Worm (Caenorhabditis elegans) whole organism, L4/young adult: ENCODE results near the gene W09C2.10.

ENCODE experiments used
- W03F9.2 ChIP-seq: fragments of 150-350 bp; optimal IDR thresholded peaks from 2 replicates; lab custom pipeline; 2014; ENCODE audit warnings: missing biosample characterization, missing genetic modification characterization
- dao-5 ChIP-seq: sonication (generic microtip); optimal IDR thresholded peaks from 2 replicates; lab custom pipeline; 2016; ENCODE audit warnings: missing genotype, missing genetic modification characterization, moderate library complexity, missing compliant biosample characterization
- him-1 ChIP-seq: sonication (generic microtip); optimal IDR thresholded peaks from 2 replicates; lab custom pipeline; 2016; ENCODE audit warnings: missing genotype, missing genetic modification reagents, missing genetic modification characterization, missing compliant biosample characterization

The W09C2.10 gene

DNA sequence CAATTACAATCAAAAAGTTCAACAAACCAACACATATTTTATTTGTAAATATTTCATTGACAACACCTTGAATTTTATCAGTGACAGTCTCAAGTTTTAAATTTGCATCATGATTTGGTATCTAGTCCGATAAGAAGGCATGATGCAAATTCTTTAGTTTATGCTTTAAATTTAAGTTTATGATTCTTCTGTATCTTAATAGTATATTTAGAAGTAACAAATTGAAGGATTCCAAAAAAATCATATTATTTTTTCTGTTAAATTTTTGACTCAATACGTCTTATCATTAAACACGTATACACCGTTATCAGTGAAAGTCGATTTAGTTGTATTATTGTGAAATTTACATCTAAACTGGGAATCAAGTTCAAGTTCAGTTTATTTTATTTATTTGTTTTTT, 26.4 kb upstream of the W09C2.10 start, which contains the start of gene chca-1:
TSS of gene chca-1 (plus strand) at position 161 of the 400 bp plus-strand sequence.
- no peak for TF ChIP-seq dao-5 (tag; lab: Kevin White, UChicago)
- peak; percentile 37 for TF ChIP-seq W03F9.2 (tag; lab: Kevin White, UChicago)

- no peak for TF ChIP-seq W03F9.2 (tag; lab: Kevin White, UChicago)
- no peak for TF ChIP-seq dao-5 (tag; lab: Kevin White, UChicago)
- no peak for TF ChIP-seq him-1 (tag; lab: Kevin White, UChicago)
Measured at ce11 chrIV:9648682-9649081, 23.8 kb upstream of the W09C2.10 start, which contains the start of gene srm-3. Gene srm-3 (plus strand): TSS chrIV:9648982.

DNA sequence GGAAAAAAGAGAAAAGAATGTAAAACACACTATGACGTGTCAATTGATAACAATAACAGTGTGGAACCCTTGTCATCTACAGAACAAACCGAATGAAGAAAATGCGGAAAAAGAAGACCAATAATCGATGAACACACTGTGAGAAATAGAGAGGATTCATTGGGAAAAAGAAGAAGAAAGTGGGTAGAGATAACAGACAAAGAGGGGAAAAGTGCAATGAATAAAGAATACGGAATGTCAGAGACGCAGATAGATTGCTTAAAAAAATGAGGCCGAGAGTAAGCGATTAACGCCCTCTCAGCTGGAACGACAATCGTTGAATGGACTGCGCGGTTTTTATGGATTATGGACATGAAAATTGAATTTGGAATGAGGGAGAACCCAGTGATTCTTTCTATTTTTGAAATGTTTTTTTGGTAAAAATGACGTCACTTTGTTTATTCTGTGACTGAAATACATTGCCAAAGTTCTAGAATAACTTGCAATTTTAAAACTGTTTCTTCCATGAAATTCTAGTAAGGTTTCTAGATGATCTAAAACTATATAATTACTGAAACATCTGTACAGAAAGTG, 23.0 kb upstream of the W09C2.10 start, which contains the start of gene amph-1:
TSS of gene amph-1 (minus strand) at position 85 of the 573 bp plus-strand sequence.
- TF ChIP-seq dao-5 (tag; lab: Kevin White, UChicago), result no peak
- TF ChIP-seq W03F9.2 (tag; lab: Kevin White, UChicago), result peak; percentile 44

DNA sequence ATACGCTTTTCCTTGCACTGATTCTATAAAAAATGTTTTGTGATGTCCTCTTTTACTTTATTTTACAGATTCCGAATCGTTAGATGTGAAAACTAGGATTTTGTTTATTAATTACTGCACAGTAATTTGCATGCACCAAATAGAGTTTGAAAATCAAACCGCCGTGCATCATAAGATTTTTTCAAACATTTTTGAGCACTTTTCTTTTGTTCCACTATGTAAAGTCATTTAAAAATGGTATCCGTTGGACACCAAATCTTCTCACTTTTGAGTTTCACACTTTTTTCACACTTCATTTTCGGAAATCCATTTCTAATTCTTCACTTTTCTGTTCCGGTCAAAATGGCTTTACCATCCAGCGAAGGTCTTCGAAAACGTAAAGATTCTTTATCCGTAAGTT, 18.3 kb upstream of the W09C2.10 start, which contains the start of gene degl-2:
TSS of gene degl-2 (plus strand) at position 301 of the 400 bp plus-strand sequence.
- TF ChIP-seq W03F9.2 (tag; lab: Kevin White, UChicago) (no peak), dao-5 (tag; lab: Kevin White, UChicago) (no peak), him-1 (tag; lab: Kevin White, UChicago) (no peak)

- TF ChIP-seq W03F9.2 (tag; lab: Kevin White, UChicago) (no peak), dao-5 (tag; lab: Kevin White, UChicago) (no peak), him-1 (tag; lab: Kevin White, UChicago) (no peak)
Measured at ce11 chrIV:9641925-9642324, 17.0 kb upstream of the W09C2.10 start, which contains the start of gene del-2. Gene del-2 (minus strand): TSS chrIV:9642025.

DNA sequence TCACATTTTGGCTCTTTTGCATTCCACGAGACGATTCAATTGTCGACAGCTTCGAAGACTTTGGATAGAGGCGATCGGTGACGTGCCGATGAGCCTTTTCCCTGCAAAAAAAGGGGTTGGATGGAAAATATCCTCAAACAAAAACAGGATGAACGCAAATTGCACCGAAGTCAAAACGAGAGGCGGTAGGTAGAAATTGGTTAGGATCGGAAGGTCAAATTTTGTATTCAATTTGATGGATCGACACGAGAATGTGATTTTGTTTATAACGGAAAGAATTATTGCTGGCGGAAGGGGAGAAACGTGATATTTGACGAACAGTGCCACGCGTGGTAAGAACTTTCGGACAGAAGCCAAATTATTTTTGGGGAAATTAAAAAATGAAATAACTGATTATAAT, 10.0 kb upstream of the W09C2.10 start, which contains the start of gene mca-1:
TSS of gene mca-1 (minus strand) at position 101 of the 400 bp plus-strand sequence.
- TF ChIP-seq W03F9.2 (tag; lab: Kevin White, UChicago) (no peak), him-1 (tag; lab: Kevin White, UChicago) (no peak), dao-5 (tag; lab: Kevin White, UChicago) (no peak)

ce11 chrIV:9633889-9634288, 9.0 kb upstream of the W09C2.10 start:
- TF ChIP-seq W03F9.2 (tag; lab: Kevin White, UChicago) (no peak), dao-5 (tag; lab: Kevin White, UChicago) (no peak), him-1 (tag; lab: Kevin White, UChicago) (no peak)

DNA sequence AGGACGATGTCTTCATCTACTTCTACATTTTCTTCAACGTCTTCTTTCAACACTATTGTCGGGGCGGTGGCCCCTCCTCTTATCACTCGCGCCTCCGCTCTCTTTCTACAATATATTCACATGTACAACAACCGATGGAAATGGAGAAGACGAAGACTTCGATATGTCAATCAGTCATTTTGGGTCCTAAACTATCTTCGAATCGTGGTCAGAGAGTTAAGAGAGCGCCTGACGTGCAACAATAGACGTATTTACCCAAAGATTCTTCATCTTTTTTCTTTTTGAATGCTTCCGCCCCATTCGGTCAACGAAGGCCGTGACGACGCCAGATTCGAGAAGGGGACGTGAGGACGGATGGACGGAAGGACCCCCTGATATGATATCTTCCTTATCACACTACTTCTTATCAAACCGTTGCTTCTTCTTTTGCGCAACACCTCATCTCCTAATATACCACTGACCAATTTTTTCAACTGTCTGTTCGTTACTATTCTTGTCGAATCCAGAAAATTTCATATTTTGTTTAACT, 8.2 kb upstream of the W09C2.10 start:
- TF ChIP-seq him-1 (tag; lab: Kevin White, UChicago), result no peak
- TF ChIP-seq dao-5 (tag; lab: Kevin White, UChicago), result no peak
- no peak for TF ChIP-seq W03F9.2 (tag; lab: Kevin White, UChicago)

ce11 chrIV:9632094-9632493, 7.2 kb upstream of the W09C2.10 start:
- TF ChIP-seq W03F9.2 (tag; lab: Kevin White, UChicago) (no peak), dao-5 (tag; lab: Kevin White, UChicago) (no peak), him-1 (tag; lab: Kevin White, UChicago) (no peak)

DNA sequence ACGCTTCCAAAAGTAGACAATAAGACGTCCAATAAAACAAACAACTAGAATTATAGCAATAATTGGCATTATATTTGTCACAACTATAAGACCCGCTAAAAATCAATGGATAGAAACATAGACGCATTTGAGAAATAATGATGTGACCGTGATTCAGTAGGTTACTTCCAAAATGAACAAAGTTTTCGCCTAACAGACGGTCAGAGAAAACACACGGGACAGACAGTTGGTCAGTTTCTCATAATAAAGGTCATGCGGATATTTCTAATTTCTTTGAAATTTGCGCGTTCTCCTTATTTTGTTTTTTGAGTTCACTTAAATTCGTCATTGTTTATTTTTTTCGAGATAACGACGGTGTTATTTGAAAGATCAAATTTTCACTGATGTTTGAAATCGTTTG, 6.7 kb upstream of the W09C2.10 start:
- no peak for TF ChIP-seq dao-5 (tag; lab: Kevin White, UChicago)
- TF ChIP-seq him-1 (tag; lab: Kevin White, UChicago), result no peak
- no peak for TF ChIP-seq W03F9.2 (tag; lab: Kevin White, UChicago)

ce11 chrIV:9627033-9627432, 2.2 kb upstream of the W09C2.10 start:
- TF ChIP-seq dao-5 (tag; lab: Kevin White, UChicago) (no peak), him-1 (tag; lab: Kevin White, UChicago) (no peak), W03F9.2 (tag; lab: Kevin White, UChicago) (no peak)

DNA sequence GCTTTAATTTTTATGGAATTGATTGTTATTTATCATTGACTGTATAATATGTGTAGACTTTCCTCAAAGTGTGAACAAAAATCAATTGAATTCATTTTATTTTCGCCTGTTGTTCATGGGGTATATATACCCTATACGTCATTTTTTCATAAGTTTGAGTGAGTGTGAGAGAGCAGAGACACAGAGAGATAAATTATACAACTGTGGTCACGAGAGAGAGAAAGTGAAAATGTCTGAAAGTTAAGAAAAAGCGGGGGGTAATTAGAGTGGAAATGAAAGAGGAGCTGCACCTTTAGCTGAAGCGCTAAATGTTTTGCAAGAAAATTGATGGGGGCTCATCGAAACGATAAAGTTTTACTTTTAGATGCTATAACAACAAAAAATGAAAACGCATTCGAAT, 952 bp upstream of the W09C2.10 start:
- TF ChIP-seq him-1 (tag; lab: Kevin White, UChicago) (no peak), dao-5 (tag; lab: Kevin White, UChicago) (no peak), W03F9.2 (tag; lab: Kevin White, UChicago) (no peak)

DNA sequence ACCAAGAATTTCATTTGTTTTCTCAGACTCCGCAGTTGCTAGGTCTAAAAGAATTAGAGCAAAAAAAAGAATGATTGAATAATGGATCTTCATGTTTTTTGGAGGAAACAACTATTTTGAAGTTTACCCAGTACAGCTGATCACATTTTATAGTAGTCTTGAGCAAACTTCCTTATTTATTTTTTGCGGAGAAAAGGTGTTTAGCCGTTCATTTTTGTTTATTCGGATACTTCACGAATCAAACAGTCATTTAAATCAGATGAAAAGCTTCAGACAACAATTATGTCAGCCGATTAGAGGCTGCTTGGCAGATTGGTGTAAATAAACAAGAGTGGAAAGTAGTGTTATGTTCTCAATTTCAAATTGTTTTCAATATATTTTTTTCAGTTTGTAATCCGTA, 602 bp downstream of the W09C2.10 start, which contains the start of gene W09C2.8:
TSS of gene W09C2.8 (minus strand) at position 101 of the 400 bp plus-strand sequence.
- TF ChIP-seq him-1 (tag; lab: Kevin White, UChicago) (no peak), dao-5 (tag; lab: Kevin White, UChicago) (no peak), W03F9.2 (tag; lab: Kevin White, UChicago) (no peak)

DNA sequence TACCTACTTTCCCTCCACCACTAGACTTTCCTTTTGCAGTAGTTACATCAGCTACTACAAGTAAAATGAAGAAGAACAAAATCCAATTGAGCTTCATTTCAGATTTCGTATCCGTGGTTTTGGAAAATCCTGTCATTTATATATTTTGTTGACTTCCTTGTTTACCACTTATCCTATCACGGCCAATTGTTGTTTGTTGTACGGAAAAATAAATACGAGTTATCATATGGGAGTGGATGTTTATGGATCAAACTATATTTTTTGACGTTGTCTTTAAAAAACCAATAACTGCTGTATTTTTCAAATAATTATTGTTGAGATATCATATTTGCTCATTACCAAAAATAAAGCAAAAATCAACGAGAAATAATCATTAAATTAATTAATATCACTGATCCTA, 1.6 kb downstream of the W09C2.10 start, which contains the start of gene W09C2.9:
TSS of gene W09C2.9 (minus strand) at position 101 of the 400 bp plus-strand sequence.
- TF ChIP-seq dao-5 (tag; lab: Kevin White, UChicago) (no peak), W03F9.2 (tag; lab: Kevin White, UChicago) (no peak), him-1 (tag; lab: Kevin White, UChicago) (no peak)
